Fruit fly (Drosophila melanogaster) whole organism, embryonic: ENCODE results near the gene CG43658.
A peak's percentile ranks its signal among the peaks of the same experiment; 100 is the strongest.

Source experiments
- Abd-B ChIP-seq: fragments of 200-800 bp; sonication (Bioruptor generic); optimal IDR thresholded peaks from 2 replicates; lab custom pipeline; 2018; ENCODE audit warnings: missing biosample characterization, mild to moderate bottlenecking, missing genetic modification characterization, moderate library complexity
- Asciz ChIP-seq: fragments of 200-800 bp; sonication (Bioruptor generic); optimal IDR thresholded peaks from 2 replicates; lab custom pipeline; 2017; ENCODE audit warnings: missing biosample characterization, mild to moderate bottlenecking, missing genetic modification characterization, missing genetic modification reagents
- Atf6 ChIP-seq: fragments of 200-800 bp; sonication (Bioruptor generic); IDR thresholded peaks from 2 replicates; pipeline ENCODE4 v1.3.6; 2022; ENCODE audit warnings: missing biosample characterization, missing genetic modification characterization
- B-H2 ChIP-seq: fragments of 200-800 bp; sonication (Bioruptor generic); optimal IDR thresholded peaks from 2 replicates; lab custom pipeline; 2018; ENCODE audit warnings: missing biosample characterization, mild to moderate bottlenecking, missing genetic modification characterization
- Bteb2 ChIP-seq: fragments of 200-800 bp; sonication (Bioruptor generic); optimal IDR thresholded peaks from 2 replicates; lab custom pipeline; 2016; ENCODE audit warnings: missing biosample characterization, missing genetic modification characterization
- CG14860 ChIP-seq: fragments of 200-800 bp; sonication (Bioruptor generic); IDR thresholded peaks from 3 replicates; pipeline ENCODE4 v1.3.6; 2022; ENCODE audit warnings: missing biosample characterization, missing genetic modification characterization; ENCODE audit not compliant: partially characterized antibody
- CG18764 ChIP-seq: fragments of 200-800 bp; sonication (Bioruptor generic); optimal IDR thresholded peaks from 3 replicates; lab custom pipeline; 2016; ENCODE audit warnings: missing biosample characterization, missing genetic modification characterization
- CG2129 ChIP-seq: fragments of 200-800 bp; sonication (Bioruptor generic); IDR thresholded peaks from 2 replicates; pipeline ENCODE4 v1.3.6; 2022; ENCODE audit warnings: missing biosample characterization, missing genetic modification characterization; ENCODE audit not compliant: partially characterized antibody
- CG32532 ChIP-seq: fragments of 200-800 bp; sonication (Bioruptor generic); IDR thresholded peaks from 2 replicates; pipeline ENCODE4 v1.3.6; 2022; ENCODE audit warnings: missing biosample characterization, missing genetic modification characterization
- CG3847 ChIP-seq: fragments of 200-800 bp; sonication (Bioruptor generic); IDR thresholded peaks from 2 replicates; pipeline ENCODE4 v1.3.6; 2022; ENCODE audit warnings: missing biosample characterization, missing genetic modification characterization
- CG4404 ChIP-seq: fragments of 200-800 bp; sonication (Bioruptor generic); IDR thresholded peaks from 2 replicates; pipeline ENCODE4 v1.3.6; 2022; ENCODE audit warnings: missing biosample characterization, missing genetic modification characterization
- CG6854 ChIP-seq: fragments of 200-800 bp; sonication (Bioruptor generic); optimal IDR thresholded peaks from 3 replicates; lab custom pipeline; 2017; ENCODE audit warnings: missing biosample characterization, mild to moderate bottlenecking, missing genetic modification characterization
- CG8290 ChIP-seq, 3 experiments: fragments of 200-800 bp; sonication (Bioruptor generic); optimal IDR thresholded peaks; 2 replicates each; lab custom pipeline; 2016 to 2019; ENCODE audit warnings: missing biosample characterization in 3 of 3, missing genetic modification characterization in 3 of 3, mild to moderate bottlenecking in 2 of 3, moderate library complexity in 1 of 3
- CG8765 ChIP-seq: fragments of 200-800 bp; sonication (Bioruptor generic); IDR thresholded peaks from 2 replicates; pipeline ENCODE4 v1.3.6; 2022; ENCODE audit warnings: missing biosample characterization, missing genetic modification characterization
- CG8944 ChIP-seq: fragments of 200-800 bp; sonication (Bioruptor generic); optimal IDR thresholded peaks from 3 replicates; lab custom pipeline; 2016; ENCODE audit warnings: missing biosample characterization, missing genetic modification characterization
- Camta ChIP-seq: fragments of 200-800 bp; sonication (Bioruptor generic); optimal IDR thresholded peaks from 2 replicates; lab custom pipeline; 2016; ENCODE audit warnings: missing biosample characterization, missing genetic modification characterization
- CrebB ChIP-seq: fragments of 200-800 bp; sonication (Bioruptor generic); optimal IDR thresholded peaks from 3 replicates; lab custom pipeline; 2018; ENCODE audit warnings: missing biosample characterization, mild to moderate bottlenecking, missing genetic modification characterization
- Dbx ChIP-seq: fragments of 200-800 bp; sonication (Bioruptor generic); IDR thresholded peaks from 3 replicates; pipeline ENCODE4 v1.3.6; 2022; ENCODE audit warnings: missing biosample characterization, missing genetic modification characterization
- Doc3 ChIP-seq: fragments of 200-800 bp; sonication (Bioruptor generic); IDR thresholded peaks from 3 replicates; pipeline ENCODE4 v1.3.6; 2022; ENCODE audit warnings: missing biosample characterization, missing genetic modification characterization; ENCODE audit not compliant: partially characterized antibody
- Dp ChIP-seq: fragments of 200-800 bp; sonication (Bioruptor generic); optimal IDR thresholded peaks from 2 replicates; lab custom pipeline; 2018; ENCODE audit warnings: missing biosample characterization, mild to moderate bottlenecking, missing genetic modification characterization, moderate library complexity
- GATAe ChIP-seq: fragments of 200-800 bp; sonication (Bioruptor generic); conservative IDR thresholded peaks from 2 replicates; pipeline ENCODE4 v1.3.6; 2022; ENCODE audit warnings: missing biosample characterization, missing genetic modification characterization
- H2.0 ChIP-seq: fragments of 200-800 bp; sonication (Bioruptor generic); IDR thresholded peaks from 2 replicates; pipeline ENCODE4 v1.3.6; 2022; ENCODE audit warnings: missing biosample characterization, missing genetic modification characterization
- HLH4C ChIP-seq: fragments of 200-800 bp; sonication (Bioruptor generic); IDR thresholded peaks from 3 replicates; pipeline ENCODE4 v1.3.6; 2022; ENCODE audit warnings: missing biosample characterization, missing genetic modification characterization; ENCODE audit not compliant: partially characterized antibody
- HLH54F ChIP-seq: fragments of 200-800 bp; sonication (Bioruptor generic); optimal IDR thresholded peaks from 3 replicates; lab custom pipeline; 2016; ENCODE audit warnings: missing biosample characterization, missing genetic modification characterization
- Lhr ChIP-seq: fragments of 200-800 bp; sonication (Bioruptor generic); optimal IDR thresholded peaks from 3 replicates; lab custom pipeline; 2017; ENCODE audit warnings: mild to moderate bottlenecking, missing biosample characterization, missing genetic modification reagents, missing genetic modification characterization
- Optix ChIP-seq: fragments of 200-800 bp; sonication (Bioruptor generic); IDR thresholded peaks from 3 replicates; pipeline ENCODE4 v1.3.6; 2022; ENCODE audit warnings: missing biosample characterization, missing genetic modification characterization
- Ptx1 ChIP-seq: fragments of 200-800 bp; sonication (Bioruptor generic); IDR thresholded peaks from 2 replicates; pipeline ENCODE4 v1.3.6; 2022; ENCODE audit warnings: missing biosample characterization, missing genetic modification characterization
- Sin3A ChIP-seq: fragments of >200 bp; optimal IDR thresholded peaks from 2 replicates; lab custom pipeline; 2018
- Spps ChIP-seq: fragments of 200-800 bp; sonication (Bioruptor generic); optimal IDR thresholded peaks from 2 replicates; lab custom pipeline; 2018; ENCODE audit warnings: missing biosample characterization, mild to moderate bottlenecking, missing genetic modification characterization
- Sry-β ChIP-seq: fragments of 200-800 bp; sonication (Bioruptor generic); optimal IDR thresholded peaks from 2 replicates; lab custom pipeline; 2018; ENCODE audit warnings: missing biosample characterization, mild to moderate bottlenecking, missing genetic modification characterization, moderate library complexity
- Usf ChIP-seq: fragments of 200-800 bp; sonication (Bioruptor generic); optimal IDR thresholded peaks from 2 replicates; lab custom pipeline; 2017; ENCODE audit warnings: missing genotype, missing biosample characterization, missing genetic modification characterization
- abd-A ChIP-seq: fragments of 200-800 bp; sonication (Bioruptor generic); optimal IDR thresholded peaks from 3 replicates; lab custom pipeline; 2019; ENCODE audit warnings: missing biosample characterization, mild to moderate bottlenecking, missing genetic modification characterization, moderate library complexity
- al ChIP-seq: fragments of 200-800 bp; sonication (Bioruptor generic); IDR thresholded peaks from 2 replicates; pipeline ENCODE4 v1.3.6; 2022; ENCODE audit warnings: missing biosample characterization, missing genetic modification characterization
- ase ChIP-seq: fragments of 200-800 bp; sonication (Bioruptor generic); IDR thresholded peaks from 3 replicates; pipeline ENCODE4 v1.3.6; 2022; ENCODE audit warnings: missing biosample characterization, missing genetic modification characterization
- br ChIP-seq: fragments of >200 bp; optimal IDR thresholded peaks from 2 replicates; lab custom pipeline; 2017
- bsh ChIP-seq, 2 experiments: fragments of 200-800 bp; sonication (Bioruptor generic); optimal IDR thresholded peaks; 2 replicates each; lab custom pipeline; 2017 to 2018; ENCODE audit warnings: mild to moderate bottlenecking in 2 of 2, missing biosample characterization in 2 of 2, missing genetic modification characterization in 2 of 2, moderate library complexity in 1 of 2
- chif ChIP-seq, 2 experiments: fragments of 200-800 bp; sonication (Bioruptor generic); optimal IDR thresholded peaks; 3 replicates each; lab custom pipeline; 2016; ENCODE audit warnings: missing biosample characterization in 2 of 2, missing genetic modification characterization in 2 of 2
- crol ChIP-seq: fragments of 200-800 bp; sonication (Bioruptor generic); IDR thresholded peaks from 2 replicates; pipeline ENCODE4 v1.3.6; 2022; ENCODE audit warnings: missing biosample characterization, missing genetic modification characterization
- dati ChIP-seq: fragments of 200-800 bp; sonication (Bioruptor generic); IDR thresholded peaks from 2 replicates; pipeline ENCODE4 v1.3.6; 2022; ENCODE audit warnings: missing biosample characterization, missing genetic modification characterization
- dysf ChIP-seq: fragments of 200-800 bp; sonication (Bioruptor generic); IDR thresholded peaks from 3 replicates; pipeline ENCODE4 v1.3.6; 2022; ENCODE audit warnings: missing biosample characterization, missing genetic modification characterization
- eve ChIP-seq, 2 experiments: fragments of >200 bp; optimal IDR thresholded peaks; 2 replicates each; lab custom pipeline; 2017; ENCODE audit warnings: missing biosample characterization in 2 of 2, missing genetic modification characterization in 2 of 2
- grau ChIP-seq: fragments of 200-800 bp; optimal IDR thresholded peaks from 3 replicates; lab custom pipeline; 2019; ENCODE audit warnings: missing biosample characterization, mild to moderate bottlenecking, missing genetic modification characterization, moderate library complexity
- her ChIP-seq: fragments of 200-800 bp; sonication (Bioruptor generic); optimal IDR thresholded peaks from 2 replicates; lab custom pipeline; 2016; ENCODE audit warnings: missing biosample characterization, missing genetic modification characterization
- hkb ChIP-seq, 2 experiments: fragments of 200-800 bp in 1 of 2; fragments of >200 bp in 1 of 2; sonication (Bioruptor generic) in 1 of 2; IDR thresholded peaks in 1 of 2; optimal IDR thresholded peaks in 1 of 2; 2 replicates each; pipeline versions ENCODE4 v1.3.6 to Lab custom; 2017 to 2022; ENCODE audit warnings: missing biosample characterization in 1 of 2, missing genetic modification characterization in 1 of 2
- salm ChIP-seq: fragments of 200-800 bp; sonication (Bioruptor generic); optimal IDR thresholded peaks from 2 replicates; lab custom pipeline; 2018; ENCODE audit warnings: missing biosample characterization, mild to moderate bottlenecking, missing genetic modification characterization
- stwl ChIP-seq: fragments of 200-800 bp; sonication (Bioruptor generic); optimal IDR thresholded peaks from 3 replicates; lab custom pipeline; 2018; ENCODE audit warnings: missing biosample characterization, mild to moderate bottlenecking, missing genetic modification characterization, moderate library complexity
- toy ChIP-seq: fragments of 200-800 bp; sonication (Bioruptor generic); IDR thresholded peaks from 2 replicates; pipeline ENCODE4 v1.3.6; 2022; ENCODE audit warnings: missing biosample characterization, missing genetic modification characterization
- wdn ChIP-seq: fragments of 200-800 bp; sonication (Bioruptor generic); IDR thresholded peaks from 2 replicates; pipeline ENCODE4 v1.3.6; 2022; ENCODE audit warnings: missing biosample characterization, missing genetic modification characterization

CG43658 gene

dm6 chrX:17506965-17507878 is 53.8 kb downstream of the CG43658 start (continued):
- TF ChIP-seq CG18764 (GFP tag; lab: Kevin White, UChicago) (peak; percentile 47), crol (GFP tag; lab: Robert Waterston, UW) (peak; percentile 45; the same call in 1 of the 2 replicates), dati (GFP tag; lab: Robert Waterston, UW) (peak; percentile 37; the same call in 1 of the 2 replicates), CrebB (tag; lab: Kevin White, UChicago) (peak; percentile 44), wdn (GFP tag; lab: Robert Waterston, UW) (peak; percentile 67), eve (GFP tag; optimal IDR thresholded peaks at IDR 0.05; lab: Kevin White, UChicago) (peak in 1 of 2 experiments; percentile 90), Atf6 (GFP tag; lab: Robert Waterston, UW) (peak; percentile 65), Spps (tag; lab: Kevin White, UChicago) (peak; percentile 51), Ptx1 (GFP tag; lab: Robert Waterston, UW) (peak; percentile 77), HLH4C (0 out of 3 replicates have a peak, but pooled peaks have one; percentile 32), Asciz (GFP tag; lab: Kevin White, UChicago) (peak; percentile 53), CG8944 (peak; percentile 77), Bteb2 (peak; percentile 22), abd-A (no peak), stwl (tag; lab: Kevin White, UChicago) (no peak), Dp (no peak), Optix (GFP tag; lab: Robert Waterston, UW) (peak; percentile 83), toy (GFP tag; lab: Robert Waterston, UW) (no peak), chif (GFP tag; optimal IDR thresholded peaks at IDR 0.05; lab: Kevin White, UChicago) (peak; percentile 71 to 77), hkb (optimal IDR thresholded peaks at IDR 0.05; lab: Kevin White, UChicago) (no peak), hkb (GFP tag; IDR thresholded peaks at IDR 0.05; lab: Robert Waterston, UW) (peak; percentile 85), Usf (GFP tag; lab: Kevin White, UChicago) (peak; percentile 32), GATAe (GFP tag; lab: Robert Waterston, UW) (no peak), CG3847 (peak; percentile 46), Sin3A (no peak), dysf (GFP tag; lab: Robert Waterston, UW) (peak; percentile 84), Doc3 (no peak), B-H2 (GFP tag; lab: Kevin White, UChicago) (no peak), Lhr (GFP tag; lab: Kevin White, UChicago) (no peak), her (peak; percentile 80), ase (GFP tag; lab: Robert Waterston, UW) (peak; percentile 66; the same call in 2 of the 3 replicates), CG14860 (GFP tag; lab: Robert Waterston, UW) (no peak), br (lab: Kevin White, UChicago) (no peak), Camta (GFP tag; lab: Kevin White, UChicago) (peak; percentile 50), al (GFP tag; lab: Robert Waterston, UW) (peak; percentile 76), Abd-B (GFP tag; lab: Kevin White, UChicago) (peak; percentile 1), grau (tag; lab: Kevin White, UChicago) (peak; percentile 79), CG4404 (GFP tag; lab: Robert Waterston, UW) (peak; percentile 49), bsh (GFP tag; optimal IDR thresholded peaks at IDR 0.05; lab: Kevin White, UChicago) (peak; percentile 50 to 84), CG8765 (peak; percentile 63), CG32532 (GFP tag; lab: Robert Waterston, UW) (peak; percentile 81), H2.0 (peak; percentile 68), CG2129 (no peak), CG6854 (no peak), HLH54F (GFP tag; lab: Kevin White, UChicago) (peak; percentile 74), CG8290 (GFP tag; optimal IDR thresholded peaks at IDR 0.05; lab: Kevin White, UChicago) (no peak), CG8290 (tag; optimal IDR thresholded peaks at IDR 0.05; lab: Kevin White, UChicago) (peak; percentile 18 to 79), Sry-β (GFP tag; lab: Kevin White, UChicago) (peak; percentile 98), Dbx (GFP tag; lab: Robert Waterston, UW) (peak; percentile 71), salm (peak; percentile 28)
